Worm (Caenorhabditis elegans) whole organism, L4 larva: Measurements from ENCODE around the gene atgp-1.

Experiments used
- F10B5.3 ChIP-seq: sonication (generic microtip); optimal IDR thresholded peaks from 2 replicates; lab custom pipeline; 2016; ENCODE audit warnings: mild to moderate bottlenecking, missing genetic modification characterization, missing compliant biosample characterization
- R02D3.7 ChIP-seq: fragments of 150-350 bp; sonication (generic microtip); optimal IDR thresholded peaks from 3 replicates; lab custom pipeline; 2014; ENCODE audit warnings: missing biosample characterization, missing genetic modification characterization
- T26A8.4 ChIP-seq: fragments of 200-800 bp; sonication (Bioruptor generic); IDR thresholded peaks from 2 replicates; pipeline ENCODE4 v1.3.6; 2022; ENCODE audit warnings: missing genetic modification characterization, missing compliant biosample characterization
- Y105C5A.15 ChIP-seq: fragments of 200-800 bp; sonication (Bioruptor generic); IDR thresholded peaks from 2 replicates; pipeline ENCODE4 v1.3.6; 2022; ENCODE audit warnings: missing genetic modification characterization, missing compliant biosample characterization
- ZK337.2 ChIP-seq: fragments of 200-800 bp; sonication (Bioruptor generic); IDR thresholded peaks from 2 replicates; pipeline ENCODE4 v1.3.6; 2022; ENCODE audit warnings: missing genetic modification reagents, missing genetic modification characterization, missing compliant biosample characterization
- ama-1 ChIP-seq: fragments of 150-350 bp; optimal IDR thresholded peaks from 2 replicates; lab custom pipeline; 2014; ENCODE audit warnings: inconsistent platforms, mixed read lengths
- ceh-20 ChIP-seq: fragments of 200-800 bp; sonication (Bioruptor generic); IDR thresholded peaks from 2 replicates; pipeline ENCODE4 v1.3.6; 2022; ENCODE audit warnings: missing genetic modification reagents, missing genetic modification characterization, missing compliant biosample characterization
- ceh-82 ChIP-seq: sonication (generic microtip); optimal IDR thresholded peaks from 2 replicates; lab custom pipeline; 2017; ENCODE audit warnings: missing biosample characterization, missing genetic modification characterization
- ces-1 ChIP-seq: fragments of 150-350 bp; sonication (generic microtip); optimal IDR thresholded peaks from 4 replicates; lab custom pipeline; 2014; ENCODE audit warnings: missing biosample characterization, missing genetic modification reagents, missing genetic modification characterization
- cey-2 ChIP-seq: sonication (generic microtip); optimal IDR thresholded peaks from 3 replicates; lab custom pipeline; 2017; ENCODE audit warnings: missing genetic modification characterization, mild to moderate bottlenecking, missing compliant biosample characterization, antibody characterized with exemption, borderline replicate concordance; ENCODE audit not compliant: insufficient read depth
- ctbp-1 ChIP-seq: fragments of 200-800 bp; sonication (Bioruptor generic); IDR thresholded peaks from 2 replicates; pipeline ENCODE4 v1.3.6; 2022; ENCODE audit warnings: missing genetic modification reagents, missing genetic modification characterization, missing compliant biosample characterization
- daf-19 ChIP-seq: fragments of 200-800 bp; sonication (Bioruptor generic); conservative IDR thresholded peaks from 2 replicates; pipeline ENCODE4 v1.3.6; 2022; ENCODE audit warnings: missing genetic modification characterization, missing compliant biosample characterization
- dmd-6 ChIP-seq: fragments of 200-800 bp; sonication (Bioruptor generic); IDR thresholded peaks from 2 replicates; pipeline ENCODE4 v1.3.6; 2022; ENCODE audit warnings: missing genetic modification reagents, missing genetic modification characterization, missing compliant biosample characterization
- dmd-8 ChIP-seq: fragments of 200-800 bp; sonication (Bioruptor generic); IDR thresholded peaks from 2 replicates; pipeline ENCODE4 v1.3.6; 2022; ENCODE audit warnings: missing genetic modification characterization, missing compliant biosample characterization
- dve-1 ChIP-seq: sonication (generic microtip); optimal IDR thresholded peaks from 2 replicates; lab custom pipeline; 2017; ENCODE audit warnings: antibody characterized with exemption, mild to moderate bottlenecking, missing genetic modification characterization, missing compliant biosample characterization; ENCODE audit not compliant: insufficient read depth
- egl-27 ChIP-seq: sonication (generic microtip); optimal IDR thresholded peaks from 3 replicates; lab custom pipeline; 2017; ENCODE audit warnings: missing biosample characterization, missing genetic modification reagents, missing genetic modification characterization
- egl-43 ChIP-seq: fragments of 200-800 bp; sonication (Bioruptor generic); IDR thresholded peaks from 2 replicates; pipeline ENCODE4 v1.3.6; 2022; ENCODE audit warnings: missing genetic modification reagents, missing genetic modification characterization, missing compliant biosample characterization
- fkh-10 ChIP-seq: fragments of 150-350 bp; optimal IDR thresholded peaks from 2 replicates; lab custom pipeline; 2014; ENCODE audit warnings: missing biosample characterization, missing genetic modification reagents, missing genetic modification characterization
- gei-8 ChIP-seq: fragments of 200-800 bp; sonication (Bioruptor generic); optimal IDR thresholded peaks from 2 replicates; lab custom pipeline; 2018; ENCODE audit warnings: mild to moderate bottlenecking, missing genetic modification characterization, missing compliant biosample characterization
- hlh-11 ChIP-seq: fragments of 200-800 bp; sonication (Bioruptor generic); optimal IDR thresholded peaks from 2 replicates; lab custom pipeline; 2018; ENCODE audit warnings: mild to moderate bottlenecking, missing genetic modification characterization, missing compliant biosample characterization
- hlh-30 ChIP-seq: sonication (generic microtip); optimal IDR thresholded peaks from 2 replicates; lab custom pipeline; 2017; ENCODE audit warnings: antibody characterized with exemption, mild to moderate bottlenecking, missing genetic modification characterization, missing compliant biosample characterization; ENCODE audit not compliant: insufficient read depth
- jun-1 ChIP-seq: fragments of 150-350 bp; optimal IDR thresholded peaks from 2 replicates; lab custom pipeline; 2014; ENCODE audit warnings: missing biosample characterization, missing genetic modification reagents, missing genetic modification characterization
- lim-7 ChIP-seq: fragments of 200-800 bp; sonication (Bioruptor generic); IDR thresholded peaks from 2 replicates; pipeline ENCODE4 v1.3.6; 2022; ENCODE audit warnings: missing genetic modification characterization, missing compliant biosample characterization
- lin-1 ChIP-seq: fragments of 200-800 bp; sonication (Bioruptor generic); IDR thresholded peaks from 2 replicates; pipeline ENCODE4 v1.3.6; 2022; ENCODE audit warnings: missing genetic modification reagents, missing genetic modification characterization, missing compliant biosample characterization
- lin-15B ChIP-seq: fragments of 150-350 bp; sonication (generic microtip); optimal IDR thresholded peaks from 3 replicates; lab custom pipeline; 2014; ENCODE audit warnings: missing biosample characterization, missing genetic modification characterization
- lin-39 ChIP-seq: fragments of 150-350 bp; optimal IDR thresholded peaks from 2 replicates; lab custom pipeline; 2014; ENCODE audit warnings: missing biosample characterization, missing genetic modification reagents, missing genetic modification characterization
- lir-3 ChIP-seq: sonication (generic microtip); optimal IDR thresholded peaks from 2 replicates; lab custom pipeline; 2016; ENCODE audit warnings: mild to moderate bottlenecking, missing genetic modification characterization, missing compliant biosample characterization
- mep-1 ChIP-seq: fragments of 150-350 bp; sonication (generic microtip); optimal IDR thresholded peaks from 3 replicates; lab custom pipeline; 2014; ENCODE audit warnings: missing biosample characterization, missing genetic modification characterization
- nhr-10 ChIP-seq: fragments of 150-350 bp; optimal IDR thresholded peaks from 2 replicates; lab custom pipeline; 2014; ENCODE audit warnings: missing biosample characterization, missing genetic modification characterization
- nhr-111 ChIP-seq: fragments of 200-800 bp; sonication (Bioruptor generic); optimal IDR thresholded peaks from 2 replicates; lab custom pipeline; 2018; ENCODE audit warnings: mild to moderate bottlenecking, missing genetic modification characterization, missing compliant biosample characterization
- nhr-237 ChIP-seq: sonication (generic microtip); optimal IDR thresholded peaks from 2 replicates; lab custom pipeline; 2017; ENCODE audit warnings: missing biosample characterization, missing genetic modification characterization
- nhr-28 ChIP-seq: fragments of 150-350 bp; optimal IDR thresholded peaks from 2 replicates; lab custom pipeline; 2014; ENCODE audit warnings: missing biosample characterization, missing genetic modification characterization
- nhr-41 ChIP-seq: fragments of 200-800 bp; sonication (Bioruptor generic); IDR thresholded peaks from 2 replicates; pipeline ENCODE4 v1.3.6; 2022; ENCODE audit warnings: missing genetic modification reagents, missing genetic modification characterization, missing compliant biosample characterization
- nhr-42 ChIP-seq: fragments of 200-800 bp; sonication (Bioruptor generic); IDR thresholded peaks from 2 replicates; pipeline ENCODE4 v1.3.6; 2022; ENCODE audit warnings: missing genetic modification characterization, missing compliant biosample characterization
- nhr-48 ChIP-seq: sonication (generic microtip); optimal IDR thresholded peaks from 2 replicates; lab custom pipeline; 2016; ENCODE audit warnings: mild to moderate bottlenecking, missing genetic modification characterization, missing compliant biosample characterization
- nhr-76 ChIP-seq: fragments of 150-350 bp; optimal IDR thresholded peaks from 2 replicates; lab custom pipeline; 2014; ENCODE audit warnings: missing biosample characterization, missing genetic modification characterization
- pha-4 ChIP-seq, 2 experiments: fragments of 150-350 bp in 1 of 2; fragments of 200-800 bp in 1 of 2; sonication (Bioruptor generic) in 1 of 2; IDR thresholded peaks in 1 of 2; optimal IDR thresholded peaks in 1 of 2; 2 replicates each; pipeline versions ENCODE4 v1.3.6 to Lab custom; 2014 to 2022; ENCODE audit warnings: missing genetic modification characterization in 2 of 2, missing genetic modification reagents in 2 of 2, missing biosample characterization in 1 of 2, missing compliant biosample characterization in 1 of 2
- pqm-1 ChIP-seq: sonication (generic microtip); optimal IDR thresholded peaks from 2 replicates; lab custom pipeline; 2017; ENCODE audit warnings: missing biosample characterization, missing genetic modification characterization
- rbr-2 ChIP-seq: sonication (generic microtip); optimal IDR thresholded peaks from 2 replicates; lab custom pipeline; 2016; ENCODE audit warnings: missing genotype, missing genetic modification characterization, missing compliant biosample characterization
- saeg-2 ChIP-seq: fragments of 200-800 bp; sonication (Bioruptor generic); IDR thresholded peaks from 2 replicates; pipeline ENCODE4 v1.3.6; 2022; ENCODE audit warnings: missing genetic modification reagents, missing genetic modification characterization, missing compliant biosample characterization
- set-16 ChIP-seq: fragments of 200-800 bp; sonication (Bioruptor generic); IDR thresholded peaks from 2 replicates; pipeline ENCODE4 v1.3.6; 2022; ENCODE audit warnings: missing genetic modification reagents, missing genetic modification characterization, missing compliant biosample characterization
- skn-1 ChIP-seq: fragments of 150-350 bp; optimal IDR thresholded peaks from 2 replicates; lab custom pipeline; 2014; ENCODE audit warnings: missing biosample characterization, missing genetic modification characterization
- snpc-1.2 ChIP-seq: fragments of 200-800 bp; sonication (Bioruptor generic); IDR thresholded peaks from 2 replicates; pipeline ENCODE4 v1.3.6; 2022; ENCODE audit warnings: missing genetic modification reagents, missing genetic modification characterization, missing compliant biosample characterization
- spr-1 ChIP-seq: sonication (generic microtip); optimal IDR thresholded peaks from 2 replicates; lab custom pipeline; 2016; ENCODE audit warnings: mild to moderate bottlenecking, missing genetic modification characterization, missing compliant biosample characterization
- tag-97 ChIP-seq: fragments of 200-800 bp; sonication (Bioruptor generic); IDR thresholded peaks from 2 replicates; pipeline ENCODE4 v1.3.6; 2022; ENCODE audit warnings: missing genetic modification characterization, missing compliant biosample characterization
- tra-1 ChIP-seq: fragments of 200-800 bp; sonication (Bioruptor generic); IDR thresholded peaks from 2 replicates; pipeline ENCODE4 v1.3.6; 2022; ENCODE audit warnings: missing genetic modification reagents, missing genetic modification characterization, missing compliant biosample characterization
- unc-62 ChIP-seq, 3 experiments: fragments of 150-350 bp in 1 of 3; sonication (generic microtip); optimal IDR thresholded peaks in 2 of 3; peaks in 1 of 3; 1 replicate in 1 of 3; 2 replicates in 2 of 3; lab custom pipeline; 2014 to 2017; ENCODE audit warnings: missing biosample characterization in 3 of 3, missing genetic modification characterization in 3 of 3, missing genetic modification reagents in 3 of 3, missing genotype in 1 of 3
- vab-7 ChIP-seq: fragments of 200-800 bp; sonication (Bioruptor generic); IDR thresholded peaks from 2 replicates; pipeline ENCODE4 v1.3.6; 2022; ENCODE audit warnings: missing genetic modification reagents, missing genetic modification characterization, missing compliant biosample characterization
- zag-1 ChIP-seq: fragments of 150-350 bp; optimal IDR thresholded peaks from 2 replicates; lab custom pipeline; 2014; ENCODE audit warnings: missing biosample characterization, missing genetic modification characterization
- zfp-2 ChIP-seq: sonication (generic microtip); optimal IDR thresholded peaks from 2 replicates; lab custom pipeline; 2016; ENCODE audit warnings: mild to moderate bottlenecking, missing genetic modification characterization, missing compliant biosample characterization
- zip-11 ChIP-seq: fragments of 200-800 bp; sonication (Bioruptor generic); IDR thresholded peaks from 2 replicates; pipeline ENCODE4 v1.3.6; 2022; ENCODE audit warnings: missing genetic modification characterization, missing compliant biosample characterization
- zip-2 ChIP-seq: fragments of 150-350 bp; optimal IDR thresholded peaks from 2 replicates; lab custom pipeline; 2014; ENCODE audit warnings: missing biosample characterization, missing genetic modification characterization

The atgp-1 gene

DNA sequence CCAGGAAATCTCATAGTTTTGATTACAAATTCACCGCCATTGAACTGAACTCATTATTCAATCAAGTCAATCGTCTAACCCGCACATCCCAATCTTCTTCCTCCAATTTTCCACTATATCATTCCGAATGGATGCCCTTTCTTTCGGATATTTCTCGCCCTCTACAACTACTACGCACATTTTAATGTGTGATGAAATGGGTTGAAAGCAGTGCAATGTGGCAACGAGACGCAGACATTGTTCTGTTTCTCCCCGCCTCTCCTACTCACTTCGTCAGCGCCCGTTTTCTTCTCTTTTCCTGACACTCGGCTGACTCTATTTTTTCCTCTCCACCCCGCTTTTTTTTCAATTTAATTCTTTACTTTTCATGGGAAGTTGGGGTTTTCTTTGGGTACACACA lies 514 bp upstream of the atgp-1 start (continued):
- no peak for TF ChIP-seq ZK337.2 (GFP tag; lab: Robert Waterston, UW)
- no peak for TF ChIP-seq saeg-2 (GFP tag; lab: Robert Waterston, UW)
- no peak for TF ChIP-seq jun-1 (tag; lab: Kevin White, UChicago)
- no peak for TF ChIP-seq fkh-10
- TF ChIP-seq tra-1 (GFP tag; lab: Robert Waterston, UW), result no peak
- no peak for TF ChIP-seq zip-2 (tag; lab: Kevin White, UChicago)
- no peak for TF ChIP-seq zag-1
- TF ChIP-seq spr-1 (tag; lab: Kevin White, UChicago), result no peak
- peak; percentile 17 for TF ChIP-seq dve-1
- no peak for TF ChIP-seq nhr-237
- no peak for TF ChIP-seq daf-19
- TF ChIP-seq egl-43, result no peak
- TF ChIP-seq tag-97, result no peak
- TF ChIP-seq vab-7, result no peak
- no peak for TF ChIP-seq cey-2 (tag; lab: Kevin White, UChicago)
- TF ChIP-seq ceh-82 (tag; lab: Kevin White, UChicago), result no peak
- TF ChIP-seq gei-8 (GFP tag; lab: Kevin White, UChicago), result no peak
- peak; percentile 50 for TF ChIP-seq nhr-28
- peak; percentile 60 for TF ChIP-seq mep-1 (tag; lab: Kevin White, UChicago)
- TF ChIP-seq nhr-76 (tag; lab: Kevin White, UChicago), result no peak
- no peak for TF ChIP-seq zip-11
- no peak for TF ChIP-seq skn-1 (tag; lab: Kevin White, UChicago)
- no peak for TF ChIP-seq pha-4 (GFP tag; IDR thresholded peaks at IDR 0.05; lab: Robert Waterston, UW)
- TF ChIP-seq pha-4 (tag; optimal IDR thresholded peaks at IDR 0.05; lab: Kevin White, UChicago), result no peak
- TF ChIP-seq ceh-20, result no peak
- no peak for TF ChIP-seq lin-15B
- no peak for TF ChIP-seq ctbp-1 (GFP tag; lab: Robert Waterston, UW)
- TF ChIP-seq snpc-1.2, result peak; percentile 51
- TF ChIP-seq Y105C5A.15 (GFP tag; lab: Robert Waterston, UW), result no peak
- peak; percentile 32; the same call in 1 of the 2 replicates for TF ChIP-seq dmd-6 (GFP tag; lab: Robert Waterston, UW)
- TF ChIP-seq lir-3 (tag; lab: Kevin White, UChicago), result no peak
- no peak for TF ChIP-seq rbr-2 (tag; lab: Kevin White, UChicago)
- no peak for TF ChIP-seq nhr-111 (GFP tag; lab: Kevin White, UChicago)
- TF ChIP-seq T26A8.4 (GFP tag; lab: Robert Waterston, UW), result no peak
- TF ChIP-seq ama-1 (lab: Kevin White, UChicago), result peak; percentile 29
- TF ChIP-seq hlh-11 (tag; lab: Kevin White, UChicago), result peak; percentile 47
- TF ChIP-seq ces-1 (GFP tag; lab: Kevin White, UChicago), result no peak
- TF ChIP-seq egl-27, result no peak
- peak in 1 of 2 experiments; percentile 97 for TF ChIP-seq unc-62 (GFP tag; optimal IDR thresholded peaks at IDR 0.05 in 1 of 2; lab: Kevin White, UChicago)
- no peak for TF ChIP-seq unc-62 (tag; optimal IDR thresholded peaks at IDR 0.05; lab: Kevin White, UChicago)
- TF ChIP-seq lin-1 (GFP tag; lab: Robert Waterston, UW), result no peak
- TF ChIP-seq hlh-30 (tag; lab: Kevin White, UChicago), result peak; percentile 46
- no peak for TF ChIP-seq R02D3.7 (tag; lab: Kevin White, UChicago)
- TF ChIP-seq set-16 (GFP tag; lab: Robert Waterston, UW), result no peak
- no peak for TF ChIP-seq nhr-10 (tag; lab: Kevin White, UChicago)
- TF ChIP-seq nhr-41 (GFP tag; lab: Robert Waterston, UW), result no peak
- TF ChIP-seq pqm-1, result no peak
- TF ChIP-seq F10B5.3 (tag; lab: Kevin White, UChicago), result no peak
- no peak for TF ChIP-seq nhr-42 (GFP tag; lab: Robert Waterston, UW)
- TF ChIP-seq dmd-8 (GFP tag; lab: Robert Waterston, UW), result no peak
- no peak for TF ChIP-seq zfp-2 (tag; lab: Kevin White, UChicago)
- TF ChIP-seq lim-7 (GFP tag; lab: Robert Waterston, UW), result no peak
- TF ChIP-seq nhr-48 (tag; lab: Kevin White, UChicago), result no peak
- TF ChIP-seq lin-39 (tag; lab: Kevin White, UChicago), result no peak
